Worm (Caenorhabditis elegans): Measurements from ENCODE around the gene srh-45.

DNA sequence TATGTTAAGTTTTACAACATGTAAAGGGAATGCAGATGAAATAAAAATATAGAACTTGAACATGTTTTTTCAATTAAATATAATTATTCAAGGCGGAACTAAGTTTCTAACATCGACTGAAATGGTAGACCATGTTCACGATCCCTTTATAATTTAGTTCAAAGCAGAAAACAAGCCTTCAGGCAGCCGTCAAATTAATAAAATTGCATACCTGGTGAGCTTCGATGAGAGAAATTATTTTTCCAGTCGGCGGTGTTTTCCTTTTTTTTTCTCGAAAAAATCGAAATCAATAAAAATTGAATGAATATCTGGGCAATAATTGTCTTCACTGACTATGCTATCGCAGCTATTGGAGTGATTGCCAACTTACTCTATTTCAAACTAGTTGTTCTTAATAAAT lies 13.9 kb downstream of the srh-45 start, which contains the start of gene C03E10.1:
- TF ChIP-seq W03F9.2 (tag; optimal IDR thresholded peaks at IDR 0.05) (no peak), him-1 (tag; optimal IDR thresholded peaks at IDR 0.05) (no peak), dao-5 (tag; optimal IDR thresholded peaks at IDR 0.05) (no peak)
